Fruit fly (Drosophila melanogaster) ovary, adult (tissue): Measurements from ENCODE around the gene APP-BP1.

Experiments
- CG17801 ChIP-seq: fragments of 200-800 bp; optimal IDR thresholded peaks from 2 replicates; lab custom pipeline; 2019; ENCODE audit warnings: missing biosample characterization, mild to moderate bottlenecking, missing genetic modification characterization, moderate library complexity; ENCODE audit not compliant: partially characterized antibody

Gene APP-BP1

dm6 chr3L:11089805-11090440 is 8.3 kb upstream of the APP-BP1 start:
- TF ChIP-seq CG17801 (GFP tag; lab: Kevin White, UChicago), result peak; percentile 51

- peak; percentile 56 for TF ChIP-seq CG17801 (GFP tag; lab: Kevin White, UChicago)
Measured at dm6 chr3L:11091943-11092609, 6.1 kb upstream of the APP-BP1 start.

dm6 chr3L:11092610-11092961 is 5.6 kb upstream of the APP-BP1 start:
- TF ChIP-seq CG17801 (GFP tag; lab: Kevin White, UChicago), result no peak

dm6 chr3L:11093046-11093520 is 5.1 kb upstream of the APP-BP1 start, which contains the start of gene JIL-1:
JIL-1 (minus strand) TSS chr3L:11093193.
- TF ChIP-seq CG17801 (GFP tag; lab: Kevin White, UChicago), result peak; percentile 54

- TF ChIP-seq CG17801 (GFP tag; lab: Kevin White, UChicago), result no peak
Measured at dm6 chr3L:11094279-11094678, 3.9 kb upstream of the APP-BP1 start.

- TF ChIP-seq CG17801 (GFP tag; lab: Kevin White, UChicago), result peak; percentile 92
Measured at dm6 chr3L:11096195-11096908, 1.9 kb upstream of the APP-BP1 start, which contains the start of the genes CG46439, Iyd and CG33947. CG46439 (minus strand) TSS chr3L:11096245. Iyd (minus strand) TSS chr3L:11096245. CG33947 (plus strand) TSS chr3L:11096496.

dm6 chr3L:11101598-11101997 is 3.4 kb downstream of the APP-BP1 start, which contains the start of gene Elo68beta:
Elo68beta (minus strand) TSS chr3L:11101698.
- no peak for TF ChIP-seq CG17801 (GFP tag; lab: Kevin White, UChicago)

dm6 chr3L:11102930-11103329 is 4.7 kb downstream of the APP-BP1 start, which contains the start of gene Elo68alpha:
Elo68alpha (minus strand) TSS chr3L:11103030.
- no peak for TF ChIP-seq CG17801 (GFP tag; lab: Kevin White, UChicago)

dm6 chr3L:11103773-11104172 is 5.6 kb downstream of the APP-BP1 start, which contains the start of gene CG32071:
CG32071 (minus strand) TSS chr3L:11103873.
- TF ChIP-seq CG17801 (GFP tag; lab: Kevin White, UChicago), result no peak

dm6 chr3L:11107432-11107831 is 9.2 kb downstream of the APP-BP1 start, which contains the start of gene CG32073:
CG32073 (minus strand) TSS chr3L:11107582.
- no peak for TF ChIP-seq CG17801 (GFP tag; lab: Kevin White, UChicago)

dm6 chr3L:11107935-11108334 is 9.7 kb downstream of the APP-BP1 start, which contains the start of gene CG12522:
CG12522 (plus strand) TSS chr3L:11108235.
- TF ChIP-seq CG17801 (GFP tag; lab: Kevin White, UChicago), result no peak

- TF ChIP-seq CG17801 (GFP tag; lab: Kevin White, UChicago), result no peak
Measured at dm6 chr3L:11109454-11109853, 11.2 kb downstream of the APP-BP1 start, which contains the start of the genes CG34012 and emei. CG34012 (minus strand) TSS chr3L:11109505. emei (plus strand) TSS chr3L:11109690.

- no peak for TF ChIP-seq CG17801 (GFP tag; lab: Kevin White, UChicago)
Measured at dm6 chr3L:11112427-11112826, 14.2 kb downstream of the APP-BP1 start.
